Fruit fly (Drosophila melanogaster) whole organism, prepupa: ENCODE data around the gene CSN1b.
A peak's percentile ranks its signal among the peaks of the same experiment; 100 is the strongest.

Source experiments
- CG6163 ChIP-seq: fragments of 200-800 bp; sonication (Bioruptor generic); IDR thresholded peaks from 3 replicates; pipeline ENCODE4 v1.3.6; 2022; ENCODE audit warnings: missing biosample characterization, missing genetic modification characterization
- CG8119 ChIP-seq: fragments of 200-800 bp; sonication (Bioruptor generic); IDR thresholded peaks from 3 replicates; pipeline ENCODE4 v1.3.6; 2022; ENCODE audit warnings: missing biosample characterization, missing genetic modification characterization
- Ets96B ChIP-seq: fragments of 200-800 bp; optimal IDR thresholded peaks from 2 replicates; lab custom pipeline; 2019; ENCODE audit warnings: missing biosample characterization, mild to moderate bottlenecking, missing genetic modification characterization, moderate library complexity
- Hr38 ChIP-seq: sonication (Bioruptor generic); optimal IDR thresholded peaks from 2 replicates; lab custom pipeline; 2016; ENCODE audit warnings: missing biosample characterization, missing genetic modification characterization
- Hr39 ChIP-seq: fragments of 200-800 bp; sonication (Bioruptor generic); optimal IDR thresholded peaks from 2 replicates; lab custom pipeline; 2016; ENCODE audit warnings: missing biosample characterization, missing genetic modification characterization
- OdsH ChIP-seq: fragments of 200-800 bp; sonication (Bioruptor generic); optimal IDR thresholded peaks from 3 replicates; lab custom pipeline; 2016; ENCODE audit warnings: missing biosample characterization, missing genetic modification characterization
- svp ChIP-seq: fragments of 200-800 bp; sonication (Bioruptor generic); peaks from one replicate; lab custom pipeline; 2016; ENCODE audit warnings: missing biosample characterization, missing genetic modification characterization
- topi ChIP-seq: fragments of 200-800 bp; sonication (Bioruptor generic); optimal IDR thresholded peaks from 3 replicates; lab custom pipeline; 2016; ENCODE audit warnings: missing biosample characterization, missing genetic modification characterization

DNA sequence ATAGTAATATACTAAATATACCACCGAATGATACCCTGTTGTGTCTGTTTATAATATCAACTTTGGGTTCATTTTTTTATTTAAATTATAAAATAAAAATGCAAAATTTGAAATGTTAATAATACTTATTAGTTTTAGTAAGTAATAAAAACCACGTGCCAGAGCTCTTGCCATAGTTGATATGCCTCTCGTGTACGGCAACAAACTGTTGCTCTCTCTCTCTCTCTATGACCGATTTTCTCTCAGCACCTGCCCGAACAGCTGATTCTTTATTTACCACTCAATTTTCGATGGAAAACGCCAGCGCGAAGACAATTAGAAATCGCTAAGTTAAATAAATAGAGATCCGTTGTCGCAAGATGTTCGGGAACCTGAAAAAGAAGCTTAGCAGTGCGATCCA lies 37.2 kb downstream of the CSN1b start, which contains the start of gene Dysb:
- TF ChIP-seq svp (GFP tag; lab: Kevin White, UChicago) (no peak), CG8119 (GFP tag; lab: Robert Waterston, UW) (peak; percentile 92; the same call in 2 of the 3 replicates), Ets96B (tag; lab: Kevin White, UChicago) (peak; percentile 80), CG6163 (peak; percentile 91), OdsH (peak; percentile 84), Hr39 (GFP tag; lab: Kevin White, UChicago) (peak; percentile 68), Hr38 (GFP tag; lab: Kevin White, UChicago) (no peak), topi (GFP tag; lab: Kevin White, UChicago) (peak; percentile 77)
